Fruit fly (Drosophila melanogaster) whole organism, embryonic: ENCODE results near the gene mat.

Experiments used
- Abd-B ChIP-seq: fragments of 200-800 bp; sonication (Bioruptor generic); optimal IDR thresholded peaks from 2 replicates; lab custom pipeline; 2018; ENCODE audit warnings: missing biosample characterization, mild to moderate bottlenecking, missing genetic modification characterization, moderate library complexity
- BtbVII ChIP-seq: fragments of 200-800 bp; sonication (Bioruptor generic); optimal IDR thresholded peaks from 3 replicates; lab custom pipeline; 2017; ENCODE audit warnings: missing biosample characterization, mild to moderate bottlenecking, missing genetic modification characterization
- CG10209 ChIP-seq: fragments of 200-800 bp; sonication (Bioruptor generic); optimal IDR thresholded peaks from 3 replicates; lab custom pipeline; 2017; ENCODE audit warnings: missing biosample characterization, mild to moderate bottlenecking, missing genetic modification characterization, missing genetic modification reagents
- CG1024 ChIP-seq: fragments of 200-800 bp; sonication (Bioruptor generic); IDR thresholded peaks from 2 replicates; pipeline ENCODE4 v1.3.6; 2022; ENCODE audit warnings: missing biosample characterization, missing genetic modification characterization
- CG10274 ChIP-seq: fragments of 200-800 bp; sonication (Bioruptor generic); optimal IDR thresholded peaks from 3 replicates; lab custom pipeline; 2017; ENCODE audit warnings: missing biosample characterization, mild to moderate bottlenecking, missing genetic modification characterization
- CG11398 ChIP-seq: fragments of 200-800 bp; sonication (Bioruptor generic); optimal IDR thresholded peaks from 2 replicates; lab custom pipeline; 2016; ENCODE audit warnings: missing biosample characterization, missing genetic modification characterization
- CG11695 ChIP-seq: fragments of 200-800 bp; sonication (Bioruptor generic); IDR thresholded peaks from 3 replicates; pipeline ENCODE4 v1.3.6; 2022; ENCODE audit warnings: missing biosample characterization, missing genetic modification characterization
- CG13624 ChIP-seq: fragments of 200-800 bp; sonication (Bioruptor generic); optimal IDR thresholded peaks from 2 replicates; lab custom pipeline; 2016; ENCODE audit warnings: missing biosample characterization, missing genetic modification characterization
- CG14965 ChIP-seq: fragments of 200-800 bp; sonication (Bioruptor generic); optimal IDR thresholded peaks from 2 replicates; lab custom pipeline; 2016; ENCODE audit warnings: missing biosample characterization, missing genetic modification characterization, borderline replicate concordance
- CG15011 ChIP-seq: fragments of 200-800 bp; sonication (Bioruptor generic); optimal IDR thresholded peaks from 3 replicates; lab custom pipeline; 2018; ENCODE audit warnings: missing biosample characterization, mild to moderate bottlenecking, missing genetic modification characterization
- CG15073 ChIP-seq: fragments of 200-800 bp; sonication (Bioruptor generic); optimal IDR thresholded peaks from 2 replicates; lab custom pipeline; 2016; ENCODE audit warnings: missing biosample characterization, missing genetic modification characterization
- CG15479 ChIP-seq: fragments of 200-800 bp; sonication (Bioruptor generic); optimal IDR thresholded peaks from 3 replicates; lab custom pipeline; 2019; ENCODE audit warnings: missing biosample characterization, mild to moderate bottlenecking, missing genetic modification characterization, moderate library complexity
- CG1647 ChIP-seq: fragments of 200-800 bp; sonication (Bioruptor generic); optimal IDR thresholded peaks from 3 replicates; lab custom pipeline; 2016; ENCODE audit warnings: missing biosample characterization, missing genetic modification characterization
- CG2712 ChIP-seq: fragments of 200-800 bp; optimal IDR thresholded peaks from 3 replicates; lab custom pipeline; 2019; ENCODE audit warnings: missing biosample characterization, mild to moderate bottlenecking, missing genetic modification characterization, moderate library complexity
- CG3163 ChIP-seq: fragments of 200-800 bp; sonication (Bioruptor generic); optimal IDR thresholded peaks from 3 replicates; lab custom pipeline; 2016; ENCODE audit warnings: missing biosample characterization, missing genetic modification characterization
- CG33557 ChIP-seq: fragments of 200-800 bp; sonication (Bioruptor generic); optimal IDR thresholded peaks from 2 replicates; lab custom pipeline; 2019; ENCODE audit warnings: missing biosample characterization, mild to moderate bottlenecking, missing genetic modification characterization, moderate library complexity
- CG3838 ChIP-seq: fragments of 200-800 bp; sonication (Bioruptor generic); optimal IDR thresholded peaks from 3 replicates; lab custom pipeline; 2016; ENCODE audit warnings: missing biosample characterization, missing genetic modification characterization
- CG3995 ChIP-seq: fragments of 200-800 bp; sonication (Bioruptor generic); optimal IDR thresholded peaks from 3 replicates; lab custom pipeline; 2016; ENCODE audit warnings: missing biosample characterization, missing genetic modification characterization
- CG42726 ChIP-seq: fragments of 200-800 bp; sonication (Bioruptor generic); IDR thresholded peaks from 2 replicates; pipeline ENCODE4 v1.3.6; 2022; ENCODE audit warnings: missing biosample characterization, missing genetic modification characterization; ENCODE audit not compliant: partially characterized antibody
- CG4360 ChIP-seq: fragments of 200-800 bp; sonication (Bioruptor generic); IDR thresholded peaks from 2 replicates; pipeline ENCODE4 v1.3.6; 2022; ENCODE audit warnings: missing biosample characterization, missing genetic modification characterization
- CG4820 ChIP-seq: fragments of 200-800 bp; sonication (Bioruptor generic); optimal IDR thresholded peaks from 3 replicates; lab custom pipeline; 2016; ENCODE audit warnings: missing biosample characterization, missing genetic modification characterization
- CG6175 ChIP-seq: fragments of 200-800 bp; sonication (Bioruptor generic); IDR thresholded peaks from 3 replicates; pipeline ENCODE4 v1.3.6; 2022; ENCODE audit warnings: missing biosample characterization, missing genetic modification characterization
- CG7372 ChIP-seq: fragments of 200-800 bp; sonication (Bioruptor generic); IDR thresholded peaks from 2 replicates; pipeline ENCODE4 v1.3.6; 2022; ENCODE audit warnings: missing biosample characterization, missing genetic modification characterization
- CG9817 ChIP-seq: fragments of 200-800 bp; sonication (Bioruptor generic); optimal IDR thresholded peaks from 2 replicates; lab custom pipeline; 2018; ENCODE audit warnings: missing biosample characterization, mild to moderate bottlenecking, missing genetic modification characterization, moderate library complexity
- D ChIP-seq, 2 experiments: fragments of 200-800 bp in 1 of 2; fragments of >200 bp in 1 of 2; sonication (Bioruptor generic) in 1 of 2; optimal IDR thresholded peaks; 2 replicates in 1 of 2; 3 replicates in 1 of 2; lab custom pipeline; 2017; ENCODE audit warnings: mild to moderate bottlenecking in 1 of 2, missing biosample characterization in 1 of 2, missing genetic modification characterization in 1 of 2, missing genetic modification reagents in 1 of 2
- D19A ChIP-seq: fragments of 200-800 bp; optimal IDR thresholded peaks from 3 replicates; lab custom pipeline; 2019; ENCODE audit warnings: missing biosample characterization, mild to moderate bottlenecking, missing genetic modification characterization, moderate library complexity
- Dfd ChIP-seq, 2 experiments: fragments of >200 bp; optimal IDR thresholded peaks; 2 replicates each; lab custom pipeline; 2017; ENCODE audit warnings: missing biosample characterization in 2 of 2, missing genetic modification characterization in 2 of 2
- E2f2 ChIP-seq: fragments of 200-800 bp; sonication (Bioruptor generic); IDR thresholded peaks from 2 replicates; pipeline ENCODE4 v1.3.6; 2022; ENCODE audit warnings: missing biosample characterization, missing genetic modification characterization
- Fer1 ChIP-seq: fragments of 200-800 bp; sonication (Bioruptor generic); optimal IDR thresholded peaks from 2 replicates; lab custom pipeline; 2017; ENCODE audit warnings: missing biosample characterization, mild to moderate bottlenecking, missing genetic modification characterization
- HLH3B ChIP-seq: fragments of 200-800 bp; sonication (Bioruptor generic); IDR thresholded peaks from 2 replicates; pipeline ENCODE4 v1.3.6; 2022; ENCODE audit warnings: missing biosample characterization, missing genetic modification characterization
- Lhr ChIP-seq: fragments of 200-800 bp; sonication (Bioruptor generic); optimal IDR thresholded peaks from 3 replicates; lab custom pipeline; 2017; ENCODE audit warnings: mild to moderate bottlenecking, missing biosample characterization, missing genetic modification reagents, missing genetic modification characterization
- Neu2 ChIP-seq: fragments of 200-800 bp; sonication (Bioruptor generic); optimal IDR thresholded peaks from 3 replicates; lab custom pipeline; 2016; ENCODE audit warnings: missing biosample characterization, missing genetic modification characterization, borderline replicate concordance
- Pdp1 ChIP-seq, 2 experiments: fragments of 200-800 bp; sonication (Bioruptor generic); optimal IDR thresholded peaks; 3 replicates each; lab custom pipeline; 2016; ENCODE audit warnings: missing biosample characterization in 2 of 2, missing genetic modification characterization in 2 of 2, mild to moderate bottlenecking in 1 of 2, moderate library complexity in 1 of 2
- Sox100B ChIP-seq: fragments of 200-800 bp; sonication (Bioruptor generic); optimal IDR thresholded peaks from 3 replicates; lab custom pipeline; 2018; ENCODE audit warnings: missing biosample characterization, mild to moderate bottlenecking, missing genetic modification characterization
- Vsx1 ChIP-seq: fragments of 200-800 bp; sonication (Bioruptor generic); optimal IDR thresholded peaks from 2 replicates; lab custom pipeline; 2017; ENCODE audit warnings: missing biosample characterization, mild to moderate bottlenecking, missing genetic modification characterization, missing genetic modification reagents
- abd-A ChIP-seq: fragments of 200-800 bp; sonication (Bioruptor generic); optimal IDR thresholded peaks from 3 replicates; lab custom pipeline; 2019; ENCODE audit warnings: missing biosample characterization, mild to moderate bottlenecking, missing genetic modification characterization, moderate library complexity
- caup ChIP-seq: fragments of 200-800 bp; sonication (Bioruptor generic); optimal IDR thresholded peaks from 3 replicates; lab custom pipeline; 2017; ENCODE audit warnings: missing biosample characterization, mild to moderate bottlenecking, missing genetic modification characterization, moderate library complexity; ENCODE audit not compliant: severe bottlenecking
- chm ChIP-seq: fragments of 200-800 bp; sonication (Bioruptor generic); IDR thresholded peaks from 2 replicates; pipeline ENCODE4 v1.3.6; 2022; ENCODE audit warnings: missing biosample characterization, missing genetic modification characterization
- ci ChIP-seq: fragments of 200-800 bp; sonication (Bioruptor generic); IDR thresholded peaks from 3 replicates; pipeline ENCODE4 v1.3.6; 2022; ENCODE audit warnings: missing biosample characterization, missing genetic modification characterization
- fd96Cb ChIP-seq: fragments of 200-800 bp; sonication (Bioruptor generic); optimal IDR thresholded peaks from 2 replicates; lab custom pipeline; 2018; ENCODE audit warnings: missing biosample characterization, mild to moderate bottlenecking, missing genetic modification characterization, moderate library complexity
- ind ChIP-seq: fragments of 200-800 bp; sonication (Bioruptor generic); optimal IDR thresholded peaks from 3 replicates; lab custom pipeline; 2016; ENCODE audit warnings: missing biosample characterization, missing genetic modification characterization
- pan ChIP-seq, 4 experiments: fragments of >200 bp in 3 of 4; fragments of 200-800 bp in 1 of 4; sonication (Bioruptor generic) in 1 of 4; optimal IDR thresholded peaks in 3 of 4; IDR thresholded peaks in 1 of 4; 2 replicates each; pipeline versions ENCODE4 v1.3.6 to Lab custom; 2017 to 2022; ENCODE audit warnings: missing biosample characterization in 2 of 4, missing genetic modification characterization in 2 of 4, mixed read lengths in 1 of 4
- pb ChIP-seq: fragments of 200-800 bp; sonication (Bioruptor generic); optimal IDR thresholded peaks from 3 replicates; lab custom pipeline; 2016; ENCODE audit warnings: missing biosample characterization, missing genetic modification characterization
- pnt ChIP-seq: fragments of 200-800 bp; sonication (Bioruptor generic); optimal IDR thresholded peaks from 3 replicates; lab custom pipeline; 2016; ENCODE audit warnings: missing biosample characterization, missing genetic modification characterization
- seq ChIP-seq: fragments of 200-800 bp; sonication (Bioruptor generic); IDR thresholded peaks from 2 replicates; pipeline ENCODE4 v1.3.6; 2022; ENCODE audit warnings: missing biosample characterization, missing genetic modification characterization
- sob ChIP-seq: fragments of 200-800 bp; sonication (Bioruptor generic); IDR thresholded peaks from 2 replicates; pipeline ENCODE4 v1.3.6; 2022; ENCODE audit warnings: missing biosample characterization, missing genetic modification characterization
- tap ChIP-seq: fragments of 200-800 bp; optimal IDR thresholded peaks from 3 replicates; lab custom pipeline; 2019; ENCODE audit warnings: missing biosample characterization, mild to moderate bottlenecking, missing genetic modification characterization, moderate library complexity
- tna ChIP-seq: fragments of 200-800 bp; sonication (Bioruptor generic); IDR thresholded peaks from 2 replicates; pipeline ENCODE4 v1.3.6; 2022; ENCODE audit warnings: missing biosample characterization, missing genetic modification characterization; ENCODE audit not compliant: partially characterized antibody
- zfh2 ChIP-seq: fragments of 200-800 bp; sonication (Bioruptor generic); optimal IDR thresholded peaks from 2 replicates; lab custom pipeline; 2016; ENCODE audit warnings: missing biosample characterization, missing genetic modification characterization

Gene mat

DNA sequence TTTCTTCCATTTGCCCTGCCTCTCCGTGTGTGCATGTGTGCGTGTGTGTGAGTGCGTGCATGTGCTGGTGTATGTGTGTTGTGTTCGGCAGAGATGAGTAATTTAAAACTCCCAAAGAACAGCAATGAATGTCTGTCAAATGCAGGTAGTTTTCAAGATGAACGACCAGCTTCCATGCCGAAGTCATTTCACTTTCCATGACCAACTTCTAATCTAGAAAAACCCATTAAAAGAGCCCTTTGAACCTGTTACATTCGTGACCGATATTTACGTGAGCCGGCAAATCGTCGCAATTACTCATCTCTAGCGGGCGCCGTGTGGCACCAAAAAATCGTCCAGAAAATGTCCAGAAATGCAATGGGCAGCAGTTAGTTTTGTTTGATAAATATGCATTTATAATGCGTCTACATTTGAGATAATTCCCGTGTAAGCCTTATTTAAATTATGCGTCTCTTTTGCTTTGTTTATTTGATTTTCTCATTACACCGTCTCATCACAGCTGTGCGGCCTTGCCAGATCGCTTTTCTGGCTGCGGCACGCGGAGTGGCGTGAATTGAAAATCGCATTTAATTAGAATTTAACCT lies 30.2 kb upstream of the mat start (continued):
- TF ChIP-seq CG2712 (peak; percentile 42), Vsx1 (GFP tag; lab: Kevin White, UChicago) (no peak), CG13624 (GFP tag; lab: Kevin White, UChicago) (peak; percentile 66), Dfd (GFP tag; optimal IDR thresholded peaks at IDR 0.05; lab: Kevin White, UChicago) (no peak), CG14965 (GFP tag; lab: Kevin White, UChicago) (no peak), ind (GFP tag; lab: Kevin White, UChicago) (peak; percentile 49), tap (tag; lab: Kevin White, UChicago) (no peak), Pdp1 (GFP tag; optimal IDR thresholded peaks at IDR 0.05; lab: Kevin White, UChicago) (peak; percentile 41 to 56), CG11398 (GFP tag; lab: Kevin White, UChicago) (no peak), CG3995 (GFP tag; lab: Kevin White, UChicago) (peak; percentile 78), CG6175 (0 out of 3 replicates have a peak, but pooled peaks have one; percentile 45), CG15011 (GFP tag; lab: Kevin White, UChicago) (no peak), CG3163 (peak; percentile 24), sob (no peak), seq (no peak), pan (optimal IDR thresholded peaks at IDR 0.05; lab: Kevin White, UChicago) (no peak), pan (GFP tag; optimal IDR thresholded peaks at IDR 0.05 in 1 of 2, IDR thresholded peaks at IDR 0.05 in 1 of 2) (peak in 1 of 2 experiments; percentile 46), CG11695 (no peak), CG4360 (GFP tag; lab: Robert Waterston, UW) (no peak), CG33557 (GFP tag; lab: Kevin White, UChicago) (no peak), HLH3B (GFP tag; lab: Robert Waterston, UW) (no peak), Fer1 (GFP tag; lab: Kevin White, UChicago) (no peak), ci (no peak), E2f2 (GFP tag; lab: Robert Waterston, UW) (peak; percentile 47; the same call in 1 of the 2 replicates), tna (GFP tag; lab: Robert Waterston, UW) (peak; percentile 56; the same call in 1 of the 2 replicates), BtbVII (no peak), caup (GFP tag; lab: Kevin White, UChicago) (no peak), abd-A (tag; lab: Kevin White, UChicago) (no peak), Sox100B (GFP tag; lab: Kevin White, UChicago) (no peak), CG1024 (no peak), CG4820 (peak; percentile 12), CG10274 (GFP tag; lab: Kevin White, UChicago) (no peak), Neu2 (GFP tag; lab: Kevin White, UChicago) (peak; percentile 99), fd96Cb (tag; lab: Kevin White, UChicago) (no peak), CG10209 (GFP tag; lab: Kevin White, UChicago) (no peak), CG15479 (GFP tag; lab: Kevin White, UChicago) (no peak), CG7372 (GFP tag; lab: Robert Waterston, UW) (no peak), CG1647 (no peak), CG3838 (no peak), chm (GFP tag; lab: Robert Waterston, UW) (no peak), Abd-B (GFP tag; lab: Kevin White, UChicago) (peak; percentile 62), CG15073 (GFP tag; lab: Kevin White, UChicago) (no peak), CG42726 (no peak), pb (no peak), Lhr (GFP tag; lab: Kevin White, UChicago) (no peak), pnt (GFP tag; lab: Kevin White, UChicago) (peak; percentile 37), D19A (tag; lab: Kevin White, UChicago) (no peak), D (optimal IDR thresholded peaks at IDR 0.05; lab: Kevin White, UChicago) (no peak), D (GFP tag; optimal IDR thresholded peaks at IDR 0.05; lab: Kevin White, UChicago) (no peak), CG9817 (tag; lab: Kevin White, UChicago) (peak; percentile 50), zfh2 (GFP tag; lab: Kevin White, UChicago) (peak; percentile 62)
